Worm (Caenorhabditis elegans) whole organism, late embryonic: ENCODE data around the gene fbxa-139.

Experiments
- C08G9.2 ChIP-seq: sonication (generic microtip); optimal IDR thresholded peaks from 2 replicates; lab custom pipeline; 2016; ENCODE audit warnings: mild to moderate bottlenecking, missing genetic modification characterization, moderate library complexity, missing compliant biosample characterization
- C38D4.7 ChIP-seq: fragments of 200-800 bp; sonication (Bioruptor generic); optimal IDR thresholded peaks from 2 replicates; lab custom pipeline; 2018; ENCODE audit warnings: mild to moderate bottlenecking, missing genetic modification characterization, moderate library complexity, missing compliant biosample characterization
- K02D7.2 ChIP-seq: sonication (generic microtip); optimal IDR thresholded peaks from 2 replicates; lab custom pipeline; 2017; ENCODE audit warnings: mild to moderate bottlenecking, missing genetic modification characterization, missing compliant biosample characterization
- T23F11.4 ChIP-seq: fragments of 200-800 bp; sonication (Bioruptor generic); optimal IDR thresholded peaks from 2 replicates; lab custom pipeline; 2018; ENCODE audit warnings: mild to moderate bottlenecking, missing genetic modification characterization, missing compliant biosample characterization
- Y22D7AL.16 ChIP-seq: sonication (generic microtip); optimal IDR thresholded peaks from 2 replicates; lab custom pipeline; 2016; ENCODE audit warnings: missing genetic modification characterization, missing compliant biosample characterization
- ahr-1 ChIP-seq: sonication (generic microtip); optimal IDR thresholded peaks from 2 replicates; lab custom pipeline; 2016; ENCODE audit warnings: missing genetic modification characterization, missing compliant biosample characterization
- ama-1 ChIP-seq: fragments of 150-350 bp; optimal IDR thresholded peaks from 2 replicates; lab custom pipeline; 2014
- ceh-18 ChIP-seq: sonication (generic microtip); optimal IDR thresholded peaks from 2 replicates; lab custom pipeline; 2016; ENCODE audit warnings: missing genetic modification characterization, missing compliant biosample characterization
- ceh-2 ChIP-seq: sonication (generic microtip); optimal IDR thresholded peaks from 2 replicates; lab custom pipeline; 2016; ENCODE audit warnings: missing genotype, missing genetic modification characterization, missing compliant biosample characterization
- ceh-22 ChIP-seq: sonication (generic microtip); optimal IDR thresholded peaks from 2 replicates; lab custom pipeline; 2017; ENCODE audit warnings: missing biosample characterization, missing genetic modification characterization
- ceh-24 ChIP-seq: sonication (generic microtip); optimal IDR thresholded peaks from 2 replicates; lab custom pipeline; 2016; ENCODE audit warnings: mild to moderate bottlenecking, missing genetic modification characterization, missing compliant biosample characterization
- ceh-31 ChIP-seq: sonication (generic microtip); optimal IDR thresholded peaks from 2 replicates; lab custom pipeline; 2016; ENCODE audit warnings: missing genetic modification characterization, missing compliant biosample characterization
- ceh-34 ChIP-seq: sonication (generic microtip); optimal IDR thresholded peaks from 2 replicates; lab custom pipeline; 2016; ENCODE audit warnings: mild to moderate bottlenecking, missing genetic modification characterization, missing compliant biosample characterization
- ceh-48 ChIP-seq: sonication (generic microtip); optimal IDR thresholded peaks from 2 replicates; lab custom pipeline; 2016; ENCODE audit warnings: missing genetic modification characterization, inconsistent platforms, missing compliant biosample characterization
- ceh-9 ChIP-seq: sonication (generic microtip); optimal IDR thresholded peaks from 2 replicates; lab custom pipeline; 2016; ENCODE audit warnings: mild to moderate bottlenecking, missing genetic modification characterization, inconsistent platforms, missing compliant biosample characterization
- che-1 ChIP-seq: sonication (generic microtip); optimal IDR thresholded peaks from 2 replicates; lab custom pipeline; 2016; ENCODE audit warnings: mild to moderate bottlenecking, missing genetic modification characterization, missing compliant biosample characterization
- dmd-4 ChIP-seq: sonication (generic microtip); optimal IDR thresholded peaks from 2 replicates; lab custom pipeline; 2016; ENCODE audit warnings: borderline replicate concordance, missing genetic modification characterization, missing compliant biosample characterization
- dve-1 ChIP-seq: sonication (generic microtip); optimal IDR thresholded peaks from 2 replicates; lab custom pipeline; 2017; ENCODE audit warnings: antibody characterized with exemption, mild to moderate bottlenecking, missing genetic modification characterization, missing compliant biosample characterization
- elt-2 ChIP-seq: sonication (generic microtip); optimal IDR thresholded peaks from 2 replicates; lab custom pipeline; 2016; ENCODE audit warnings: missing genetic modification reagents, missing genetic modification characterization, missing compliant biosample characterization
- ets-4 ChIP-seq: sonication (generic microtip); optimal IDR thresholded peaks from 2 replicates; lab custom pipeline; 2016; ENCODE audit warnings: missing genetic modification characterization, missing compliant biosample characterization
- eyg-1 ChIP-seq: sonication (generic microtip); optimal IDR thresholded peaks from 2 replicates; lab custom pipeline; 2016; ENCODE audit warnings: missing genotype, missing genetic modification characterization, missing compliant biosample characterization
- fax-1 ChIP-seq: sonication (generic microtip); optimal IDR thresholded peaks from 2 replicates; lab custom pipeline; 2016; ENCODE audit warnings: missing genotype, missing genetic modification characterization, missing compliant biosample characterization
- hlh-13 ChIP-seq: fragments of 200-800 bp; sonication (Bioruptor generic); optimal IDR thresholded peaks from 2 replicates; lab custom pipeline; 2018; ENCODE audit warnings: mild to moderate bottlenecking, missing genetic modification characterization, missing compliant biosample characterization
- hlh-30 ChIP-seq: sonication (generic microtip); optimal IDR thresholded peaks from 2 replicates; lab custom pipeline; 2017; ENCODE audit warnings: antibody characterized with exemption, missing genetic modification characterization, missing compliant biosample characterization; ENCODE audit not compliant: insufficient read depth
- hlh-6 ChIP-seq: sonication (generic microtip); optimal IDR thresholded peaks from 2 replicates; lab custom pipeline; 2016; ENCODE audit warnings: missing genotype, missing genetic modification characterization, missing compliant biosample characterization
- lim-6 ChIP-seq: sonication (generic microtip); optimal IDR thresholded peaks from 2 replicates; lab custom pipeline; 2016; ENCODE audit warnings: missing genetic modification characterization, missing compliant biosample characterization
- lin-11 ChIP-seq: fragments of 200-800 bp; sonication (Bioruptor generic); optimal IDR thresholded peaks from 2 replicates; lab custom pipeline; 2018; ENCODE audit warnings: mild to moderate bottlenecking, missing genetic modification characterization, missing compliant biosample characterization
- madf-2 ChIP-seq: sonication (generic microtip); optimal IDR thresholded peaks from 2 replicates; lab custom pipeline; 2017; ENCODE audit warnings: missing genetic modification characterization, missing compliant biosample characterization
- mec-3 ChIP-seq: sonication (generic microtip); optimal IDR thresholded peaks from 2 replicates; lab custom pipeline; 2016; ENCODE audit warnings: borderline replicate concordance, missing genetic modification characterization, missing compliant biosample characterization
- nfya-1 ChIP-seq: sonication (generic microtip); optimal IDR thresholded peaks from 2 replicates; lab custom pipeline; 2017; ENCODE audit warnings: missing genetic modification characterization, mild to moderate bottlenecking, missing compliant biosample characterization, antibody characterized with exemption, moderate library complexity
- nhr-11 ChIP-seq: fragments of 150-350 bp; optimal IDR thresholded peaks from 2 replicates; lab custom pipeline; 2014; ENCODE audit warnings: missing biosample characterization, missing genetic modification characterization
- nhr-232 ChIP-seq: sonication (generic microtip); optimal IDR thresholded peaks from 2 replicates; lab custom pipeline; 2016; ENCODE audit warnings: missing genetic modification characterization, missing compliant biosample characterization
- npax-4 ChIP-seq: sonication (generic microtip); optimal IDR thresholded peaks from 2 replicates; lab custom pipeline; 2016; ENCODE audit warnings: missing genetic modification characterization, missing compliant biosample characterization
- odd-2 ChIP-seq: sonication (generic microtip); optimal IDR thresholded peaks from 2 replicates; lab custom pipeline; 2017; ENCODE audit warnings: antibody characterized with exemption, mild to moderate bottlenecking, missing genetic modification characterization, missing compliant biosample characterization
- pag-3 ChIP-seq: sonication (generic microtip); optimal IDR thresholded peaks from 2 replicates; lab custom pipeline; 2016; ENCODE audit warnings: missing compliant biosample characterization, missing genetic modification characterization, borderline replicate concordance
- pat-9 ChIP-seq: fragments of 200-800 bp; sonication (Bioruptor generic); optimal IDR thresholded peaks from 2 replicates; lab custom pipeline; 2018; ENCODE audit warnings: mild to moderate bottlenecking, missing genetic modification characterization, moderate library complexity, missing compliant biosample characterization
- pax-1 ChIP-seq: fragments of 150-350 bp; optimal IDR thresholded peaks from 2 replicates; lab custom pipeline; 2014; ENCODE audit warnings: missing biosample characterization, missing genetic modification characterization
- pha-2 ChIP-seq: sonication (generic microtip); optimal IDR thresholded peaks from 2 replicates; lab custom pipeline; 2017; ENCODE audit warnings: mild to moderate bottlenecking, missing genetic modification characterization, missing compliant biosample characterization
- pha-4 ChIP-seq: fragments of 150-350 bp; optimal IDR thresholded peaks from 2 replicates; lab custom pipeline; 2018; ENCODE audit warnings: missing biosample characterization, missing genetic modification reagents, missing genetic modification characterization
- pros-1 ChIP-seq: fragments of 150-350 bp; optimal IDR thresholded peaks from 2 replicates; lab custom pipeline; 2014; ENCODE audit warnings: missing biosample characterization, missing genetic modification reagents, missing genetic modification characterization
- sox-4 ChIP-seq: sonication (generic microtip); optimal IDR thresholded peaks from 2 replicates; lab custom pipeline; 2017; ENCODE audit warnings: mild to moderate bottlenecking, missing genetic modification characterization, inconsistent platforms, missing compliant biosample characterization
- tbx-2 ChIP-seq: sonication (generic microtip); optimal IDR thresholded peaks from 2 replicates; lab custom pipeline; 2016; ENCODE audit warnings: missing genetic modification characterization, missing compliant biosample characterization
- unc-42 ChIP-seq: sonication (generic microtip); optimal IDR thresholded peaks from 2 replicates; lab custom pipeline; 2016; ENCODE audit warnings: missing genotype, missing genetic modification characterization, missing compliant biosample characterization
- unc-55 ChIP-seq: sonication (generic microtip); optimal IDR thresholded peaks from 2 replicates; lab custom pipeline; 2017; ENCODE audit warnings: missing biosample characterization, missing genetic modification reagents, missing genetic modification characterization
- unc-86 ChIP-seq: sonication (generic microtip); optimal IDR thresholded peaks from 2 replicates; lab custom pipeline; 2016; ENCODE audit warnings: missing genetic modification characterization, missing compliant biosample characterization

Gene fbxa-139

DNA sequence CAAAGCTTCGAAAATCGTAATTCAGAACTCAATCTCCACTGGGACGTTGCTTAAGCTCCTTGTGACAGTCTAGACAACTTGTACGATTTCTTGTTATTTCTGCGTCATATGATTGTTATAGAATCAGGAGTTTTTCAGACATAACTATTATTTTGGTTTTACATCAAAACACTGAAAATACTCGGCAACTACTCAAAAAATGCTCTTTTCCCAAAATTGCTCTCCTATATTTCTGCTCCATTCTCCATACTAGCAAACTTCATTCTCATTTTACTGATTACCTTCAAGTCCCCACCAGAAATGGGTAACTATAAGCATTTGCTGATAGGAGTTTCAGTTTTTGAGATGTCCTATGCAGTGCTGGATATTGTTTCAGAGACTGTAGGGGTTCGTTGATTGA, 27.0 kb upstream of the fbxa-139 start, which contains the start of gene C55A1.1:
Gene C55A1.1 (plus strand): TSS at position 301 of the 400 bp plus-strand sequence.
- no peak for TF ChIP-seq pax-1 (tag; lab: Kevin White, UChicago)
- TF ChIP-seq elt-2 (tag; lab: Kevin White, UChicago): no peak
- no peak for TF ChIP-seq lin-11 (tag; lab: Kevin White, UChicago)
- no peak for TF ChIP-seq lim-6

DNA sequence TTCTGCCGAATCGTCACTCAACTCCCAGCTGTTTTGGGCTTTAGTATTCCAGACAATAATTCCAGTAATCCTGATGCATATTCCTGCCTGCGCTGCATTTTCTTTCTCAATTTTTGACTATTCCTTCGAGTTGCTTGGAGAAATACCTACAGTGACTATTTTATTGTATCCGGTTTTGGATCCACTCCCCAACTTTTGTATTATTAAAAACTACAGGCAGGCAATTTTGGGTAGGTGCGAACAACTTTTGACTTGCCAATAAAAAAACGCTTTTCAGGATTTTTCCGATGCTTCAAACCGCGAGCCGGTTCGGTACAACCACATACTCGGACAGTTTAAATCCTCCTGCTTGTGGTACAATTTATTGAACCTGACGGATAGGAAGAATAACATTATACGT, 20.1 kb upstream of the fbxa-139 start:
- TF ChIP-seq ama-1 (lab: Kevin White, UChicago): no peak
- no peak for TF ChIP-seq T23F11.4
- no peak for TF ChIP-seq elt-2 (tag; lab: Kevin White, UChicago)
- no peak for TF ChIP-seq madf-2
- no peak for TF ChIP-seq K02D7.2 (tag; lab: Kevin White, UChicago)
- TF ChIP-seq ahr-1 (tag; lab: Kevin White, UChicago): no peak
- no peak for TF ChIP-seq pha-2 (tag; lab: Kevin White, UChicago)
- no peak for TF ChIP-seq che-1 (tag; lab: Kevin White, UChicago)
- TF ChIP-seq ceh-24: no peak
- TF ChIP-seq pros-1: no peak
- TF ChIP-seq C38D4.7 (GFP tag; lab: Kevin White, UChicago): no peak
- TF ChIP-seq C08G9.2: no peak
- no peak for TF ChIP-seq nhr-232
- TF ChIP-seq mec-3 (tag; lab: Kevin White, UChicago): no peak
- TF ChIP-seq hlh-13 (GFP tag; lab: Kevin White, UChicago): no peak
- TF ChIP-seq dmd-4 (tag; lab: Kevin White, UChicago): no peak
- TF ChIP-seq Y22D7AL.16 (tag; lab: Kevin White, UChicago): no peak
- TF ChIP-seq dve-1 (tag; lab: Kevin White, UChicago): no peak
- no peak for TF ChIP-seq ceh-34 (tag; lab: Kevin White, UChicago)
- TF ChIP-seq pha-4 (tag; lab: Kevin White, UChicago): no peak

DNA sequence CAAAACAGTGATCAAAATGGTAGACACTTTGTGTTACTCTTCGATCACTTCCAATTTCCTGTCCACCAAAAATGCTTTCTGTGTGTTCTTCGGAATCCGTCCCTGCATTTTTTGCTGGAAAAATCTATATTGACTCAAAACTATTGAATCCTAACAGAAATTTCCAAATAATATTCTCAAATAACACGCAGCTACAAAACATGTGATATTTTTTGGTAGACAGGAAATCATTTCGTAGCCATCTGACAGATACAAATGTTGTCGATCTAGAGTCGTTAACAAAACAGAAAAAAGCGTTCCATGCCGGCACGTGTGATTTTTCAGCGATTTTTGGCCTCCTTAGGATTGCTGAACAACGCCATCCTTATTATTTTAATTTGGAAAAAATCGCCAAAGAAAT, 18.4 kb upstream of the fbxa-139 start, which contains the start of gene str-263:
Gene str-263 (plus strand): TSS at position 301 of the 400 bp plus-strand sequence.
- TF ChIP-seq Y22D7AL.16 (tag; lab: Kevin White, UChicago) (no peak), T23F11.4 (no peak), ceh-22 (no peak), pros-1 (no peak), fax-1 (no peak), sox-4 (tag; lab: Kevin White, UChicago) (no peak), pat-9 (tag; lab: Kevin White, UChicago) (no peak), K02D7.2 (tag; lab: Kevin White, UChicago) (no peak), unc-55 (GFP tag; lab: Kevin White, UChicago) (no peak), ets-4 (tag; lab: Kevin White, UChicago) (no peak), eyg-1 (tag; lab: Kevin White, UChicago) (no peak), ceh-9 (tag; lab: Kevin White, UChicago) (no peak), dmd-4 (tag; lab: Kevin White, UChicago) (no peak)

DNA sequence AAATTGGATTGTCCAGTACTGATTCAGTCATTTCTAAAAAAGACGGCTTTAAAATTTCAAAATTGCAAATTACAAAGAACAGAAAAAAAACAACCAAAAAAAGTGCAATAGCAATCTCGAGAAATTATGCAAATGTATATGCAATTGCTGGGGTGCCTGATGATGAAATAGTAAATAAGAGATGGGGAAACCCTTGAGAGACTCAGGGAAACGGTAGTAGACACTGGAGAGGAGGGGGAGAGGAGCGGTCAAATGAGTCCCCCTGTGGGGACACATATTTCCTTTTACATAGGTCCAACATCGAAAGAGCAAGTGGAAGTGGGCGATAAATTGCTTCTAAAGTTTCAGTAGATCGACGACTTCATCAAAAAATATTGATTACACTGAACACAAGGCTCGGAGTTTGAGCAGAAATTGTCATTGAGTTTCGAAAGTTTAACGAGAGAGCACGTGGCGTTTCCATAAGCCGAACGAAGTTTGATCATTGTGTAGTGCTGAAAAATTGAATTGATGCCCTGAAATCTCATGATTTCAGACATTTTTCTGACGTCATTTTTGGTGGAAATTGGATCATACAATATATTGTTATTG, 16.0 kb upstream of the fbxa-139 start, which contains the start of the genes fbxa-153 and str-12:
Gene fbxa-153 (minus strand): TSS at position 35 of the 591 bp plus-strand sequence.
Gene str-12 (plus strand): TSS at position 541 of the 591 bp plus-strand sequence.
- no peak for TF ChIP-seq elt-2 (tag; lab: Kevin White, UChicago)
- TF ChIP-seq unc-55 (GFP tag; lab: Kevin White, UChicago): peak; percentile 19
- TF ChIP-seq dve-1 (tag; lab: Kevin White, UChicago): no peak
- TF ChIP-seq ama-1 (lab: Kevin White, UChicago): no peak
- no peak for TF ChIP-seq ceh-9 (tag; lab: Kevin White, UChicago)
- no peak for TF ChIP-seq ceh-2
- no peak for TF ChIP-seq npax-4 (tag; lab: Kevin White, UChicago)
- no peak for TF ChIP-seq che-1 (tag; lab: Kevin White, UChicago)
- no peak for TF ChIP-seq hlh-6
- TF ChIP-seq ceh-31: peak; percentile 76
- TF ChIP-seq odd-2 (tag; lab: Kevin White, UChicago): no peak
- TF ChIP-seq pax-1 (tag; lab: Kevin White, UChicago): no peak
- TF ChIP-seq pha-2 (tag; lab: Kevin White, UChicago): peak; percentile 23
- peak; percentile 11 for TF ChIP-seq lim-6
- no peak for TF ChIP-seq unc-86 (tag; lab: Kevin White, UChicago)
- peak; percentile 77 for TF ChIP-seq unc-42 (tag; lab: Kevin White, UChicago)
- peak; percentile 24 for TF ChIP-seq nfya-1 (tag; lab: Kevin White, UChicago)
- peak; percentile 5 for TF ChIP-seq ceh-18 (tag; lab: Kevin White, UChicago)
- no peak for TF ChIP-seq pag-3 (tag; lab: Kevin White, UChicago)
- peak; percentile 73 for TF ChIP-seq ceh-34 (tag; lab: Kevin White, UChicago)
- TF ChIP-seq mec-3 (tag; lab: Kevin White, UChicago): no peak
- TF ChIP-seq tbx-2 (tag; lab: Kevin White, UChicago): peak; percentile 51
- no peak for TF ChIP-seq hlh-30 (tag; lab: Kevin White, UChicago)
- no peak for TF ChIP-seq K02D7.2 (tag; lab: Kevin White, UChicago)
- TF ChIP-seq nhr-11: no peak
- no peak for TF ChIP-seq ceh-48 (tag; lab: Kevin White, UChicago)
